Fruit fly (Drosophila melanogaster): ENCODE data around the gene CG33322.

CG33322 gene

dm6 chr2L:20828701-20829100 lies 12.7 kb upstream of the CG33322 start (continued):
- no peak for TF ChIP-seq CG3838 (GFP tag; optimal IDR thresholded peaks at IDR 0.05)
- no peak for TF ChIP-seq sob (GFP tag; IDR thresholded peaks at IDR 0.05)
- no peak for TF ChIP-seq ken (GFP tag; IDR thresholded peaks at IDR 0.05)
- peak; percentile 61 for TF ChIP-seq mirr (GFP tag; optimal IDR thresholded peaks at IDR 0.05)
- no peak for TF ChIP-seq CG30431 (GFP tag; optimal IDR thresholded peaks at IDR 0.05)
- no peak for TF ChIP-seq eve (GFP tag; optimal IDR thresholded peaks at IDR 0.05)
- peak; percentile 21 for TF ChIP-seq HmgZ (tag; optimal IDR thresholded peaks at IDR 0.05)
- TF ChIP-seq Pdp1 (GFP tag; optimal IDR thresholded peaks at IDR 0.05) = peak in 1 of 2 experiments; percentile 24
- no peak for TF ChIP-seq Xbp1 (GFP tag; optimal IDR thresholded peaks at IDR 0.05)
- TF ChIP-seq CG12942 (GFP tag; optimal IDR thresholded peaks at IDR 0.05) = no peak
- no peak for TF ChIP-seq so (GFP tag; IDR thresholded peaks at IDR 0.05)
- no peak for TF ChIP-seq Dad (GFP tag; optimal IDR thresholded peaks at IDR 0.05)
- TF ChIP-seq CG13624 (GFP tag; optimal IDR thresholded peaks at IDR 0.05) = no peak
- TF ChIP-seq Trl (optimal IDR thresholded peaks at IDR 0.05) = no peak
- TF ChIP-seq Trl (GFP tag; optimal IDR thresholded peaks at IDR 0.05) = no peak
- TF ChIP-seq maf-S (GFP tag; optimal IDR thresholded peaks at IDR 0.05) = no peak
- peak; percentile 42; the same call in 1 of the 2 replicates for TF ChIP-seq GATAe (GFP tag; conservative IDR thresholded peaks at IDR 0.05)
- no peak for TF ChIP-seq CG2678 (tag; optimal IDR thresholded peaks at IDR 0.05)
- TF ChIP-seq CG12744 (GFP tag; optimal IDR thresholded peaks at IDR 0.05) = no peak
- TF ChIP-seq CG17328 (GFP tag; IDR thresholded peaks at IDR 0.05) = no peak
- no peak for TF ChIP-seq stc (GFP tag; IDR thresholded peaks at IDR 0.05)
- TF ChIP-seq CG9215 (GFP tag; IDR thresholded peaks at IDR 0.05) = no peak
- TF ChIP-seq CG8924 (tag; optimal IDR thresholded peaks at IDR 0.05) = no peak
- no peak for TF ChIP-seq Lhr (GFP tag; optimal IDR thresholded peaks at IDR 0.05)
- no peak for TF ChIP-seq CG18011 (GFP tag; optimal IDR thresholded peaks at IDR 0.05)
- no peak for TF ChIP-seq dmrt11E (tag; optimal IDR thresholded peaks at IDR 0.05)
- no peak for TF ChIP-seq B-H2 (GFP tag; optimal IDR thresholded peaks at IDR 0.05)
- no peak for TF ChIP-seq Bdp1 (GFP tag; optimal IDR thresholded peaks at IDR 0.05)
- no peak for TF ChIP-seq fd102C (GFP tag; optimal IDR thresholded peaks at IDR 0.05)
- no peak for TF ChIP-seq CG14860 (GFP tag; IDR thresholded peaks at IDR 0.05; ENCODE audit: partially characterized antibody)
- TF ChIP-seq cad (GFP tag; optimal IDR thresholded peaks at IDR 0.05) = no peak
- peak; percentile 97 for TF ChIP-seq sug (tag; optimal IDR thresholded peaks at IDR 0.05)
- peak; percentile 81 for TF ChIP-seq exex (tag; optimal IDR thresholded peaks at IDR 0.05)
- peak; percentile 23 for TF ChIP-seq CG10543 (GFP tag; optimal IDR thresholded peaks at IDR 0.05)

DNA sequence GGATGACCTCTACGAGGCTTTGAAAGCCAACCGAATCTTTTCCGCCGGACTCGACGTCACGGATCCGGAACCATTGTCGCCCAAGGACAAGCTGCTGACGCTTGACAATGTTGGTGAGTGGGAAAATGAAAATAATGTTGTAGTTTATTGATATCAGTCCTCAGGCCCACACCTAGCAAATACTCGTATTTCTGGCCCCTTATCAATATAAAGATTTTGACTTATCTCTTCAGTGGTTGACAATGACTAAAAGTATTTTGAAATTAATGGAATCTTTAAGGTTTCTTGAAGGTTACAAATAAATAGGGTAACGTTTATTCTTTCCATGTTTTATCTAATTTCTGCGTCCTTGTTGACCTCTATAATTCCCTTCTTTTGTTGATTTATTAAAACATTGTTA lies 11.0 kb upstream of the CG33322 start:
- no peak for TF ChIP-seq Ets97D (GFP tag; optimal IDR thresholded peaks at IDR 0.05)
- no peak for TF ChIP-seq Dref (GFP tag; IDR thresholded peaks at IDR 0.05)
- no peak for TF ChIP-seq btn (GFP tag; optimal IDR thresholded peaks at IDR 0.05)
- TF ChIP-seq tgo (GFP tag; IDR thresholded peaks at IDR 0.05) = no peak
- TF ChIP-seq CG9817 (tag; optimal IDR thresholded peaks at IDR 0.05) = no peak
- no peak for TF ChIP-seq lilli (GFP tag; optimal IDR thresholded peaks at IDR 0.05)
- no peak for TF ChIP-seq cas (GFP tag; IDR thresholded peaks at IDR 0.05)
- no peak for TF ChIP-seq scrt (GFP tag; optimal IDR thresholded peaks at IDR 0.05)
- no peak for TF ChIP-seq wdn (GFP tag; IDR thresholded peaks at IDR 0.05)
- peak; percentile 50 for TF ChIP-seq mirr (GFP tag; optimal IDR thresholded peaks at IDR 0.05)
- no peak for TF ChIP-seq CG30403 (GFP tag; optimal IDR thresholded peaks at IDR 0.05)
- TF ChIP-seq pum (GFP tag; optimal IDR thresholded peaks at IDR 0.05) = no peak
- TF ChIP-seq ind (GFP tag; optimal IDR thresholded peaks at IDR 0.05) = no peak
- no peak for TF ChIP-seq z (GFP tag; IDR thresholded peaks at IDR 0.05)
- TF ChIP-seq exex (tag; optimal IDR thresholded peaks at IDR 0.05) = peak; percentile 68
- TF ChIP-seq Hsf (GFP tag; optimal IDR thresholded peaks at IDR 0.05) = no peak
- TF ChIP-seq sug (tag; optimal IDR thresholded peaks at IDR 0.05) = peak; percentile 68
- no peak for TF ChIP-seq CG4617 (GFP tag; optimal IDR thresholded peaks at IDR 0.05; ENCODE audit: borderline replicate concordance)
- no peak for TF ChIP-seq CG3281 (GFP tag; optimal IDR thresholded peaks at IDR 0.05)
- TF ChIP-seq PHDP (tag; optimal IDR thresholded peaks at IDR 0.05) = no peak
- TF ChIP-seq CG4424 (GFP tag; optimal IDR thresholded peaks at IDR 0.05) = no peak
- TF ChIP-seq dpn (GFP tag; optimal IDR thresholded peaks at IDR 0.05) = no peak
- no peak for TF ChIP-seq CkIIα-i1 (GFP tag; IDR thresholded peaks at IDR 0.05)

Measured in whole organism, embryonic.